Fruit fly (Drosophila melanogaster): ENCODE results near the gene S1P.

DNA sequence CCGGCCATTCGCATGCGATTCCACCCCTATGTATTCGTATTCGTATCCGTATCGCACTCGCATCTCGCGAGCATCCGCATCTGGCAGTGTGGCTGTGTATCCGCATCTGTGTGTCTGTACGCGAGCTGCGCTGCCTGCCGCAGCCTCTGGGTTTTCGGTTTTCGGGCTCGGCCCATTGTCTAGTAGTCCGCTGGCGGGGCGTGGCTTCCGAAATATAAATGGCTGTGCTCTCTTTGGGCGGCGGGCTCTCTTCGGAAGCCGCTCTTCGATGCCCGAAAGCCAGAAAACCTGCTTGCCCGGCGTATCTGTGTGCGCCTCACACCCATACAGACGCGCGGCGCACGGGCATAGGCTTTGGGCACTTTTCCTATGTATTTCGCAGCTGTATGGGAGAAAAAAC is 18.8 kb downstream of the S1P start:
- TF ChIP-seq pan (optimal IDR thresholded peaks at IDR 0.05), result no peak
- TF ChIP-seq psq (optimal IDR thresholded peaks at IDR 0.05), result no peak
- no peak for TF ChIP-seq CG8478 (optimal IDR thresholded peaks at IDR 0.05)
- no peak for TF ChIP-seq EcR (GFP tag; optimal IDR thresholded peaks at IDR 0.05)

Measured in whole organism.